Worm (Caenorhabditis elegans) whole organism, L4/young adult: ENCODE data around the gene eif-3.K.

ENCODE experiments used
- W03F9.2 ChIP-seq: fragments of 150-350 bp; optimal IDR thresholded peaks from 2 replicates; lab custom pipeline; 2014; ENCODE audit warnings: missing biosample characterization, missing genetic modification characterization
- dao-5 ChIP-seq: sonication (generic microtip); optimal IDR thresholded peaks from 2 replicates; lab custom pipeline; 2016; ENCODE audit warnings: missing genotype, missing genetic modification characterization, moderate library complexity, missing compliant biosample characterization

DNA sequence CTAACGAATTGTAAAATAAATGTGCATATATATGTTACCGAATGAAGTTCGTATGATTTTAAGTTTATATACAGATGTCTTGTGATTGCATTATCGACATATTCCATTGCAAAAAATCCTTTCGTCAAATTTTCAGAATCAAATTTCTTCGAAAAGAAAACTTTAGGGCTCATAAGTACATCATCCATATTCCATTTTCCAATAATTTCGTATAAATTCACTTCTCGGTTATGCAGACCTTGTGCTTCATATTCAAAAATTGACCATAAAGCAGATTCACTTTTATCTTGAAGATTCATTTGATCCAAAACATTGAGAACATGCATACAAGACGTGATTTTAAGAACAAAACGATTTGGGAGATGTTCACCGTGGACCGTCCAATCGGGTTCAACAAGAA lies 10.4 kb upstream of the eif-3.K start:
- no peak for TF ChIP-seq W03F9.2 (tag; lab: Kevin White, UChicago)
- no peak for TF ChIP-seq dao-5 (tag; lab: Kevin White, UChicago)
